Worm (Caenorhabditis elegans): ENCODE data around the gene srbc-12.

DNA sequence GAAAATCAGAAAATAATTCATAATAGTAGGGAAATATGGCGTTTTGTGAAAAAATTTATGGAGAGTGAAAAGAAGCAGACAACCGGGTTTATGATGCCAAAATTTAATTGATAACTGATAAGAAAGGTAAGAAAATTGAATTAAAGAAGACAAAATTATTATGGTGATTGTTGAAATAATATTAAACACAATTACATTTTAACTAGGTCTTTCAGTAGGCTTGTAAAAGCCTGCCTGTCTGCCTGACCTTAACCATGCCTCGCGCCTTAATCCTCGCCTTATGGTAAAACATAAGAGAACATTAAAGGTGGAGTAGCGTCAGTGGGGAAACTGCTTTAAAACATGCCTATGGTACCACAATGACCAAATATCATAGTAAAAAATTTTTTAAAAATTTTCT is 29.0 kb downstream of the srbc-12 start, which contains the start of gene T02B11.8:
- TF ChIP-seq dao-5 (tag; optimal IDR thresholded peaks at IDR 0.05): no peak
- no peak for TF ChIP-seq him-1 (tag; optimal IDR thresholded peaks at IDR 0.05)

Data from whole organism, L4/young adult.